Worm (Caenorhabditis elegans) whole organism, midembryonic: ENCODE results near the gene dhs-27.

Source experiments
- klf-2 ChIP-seq: fragments of 200-800 bp; sonication (Bioruptor generic); conservative IDR thresholded peaks from 2 replicates; pipeline ENCODE4 v1.3.6; 2022; ENCODE audit warnings: missing genetic modification reagents, missing genetic modification characterization, missing compliant biosample characterization
- med-1 ChIP-seq: sonication (generic microtip); optimal IDR thresholded peaks from 2 replicates; lab custom pipeline; 2017; ENCODE audit warnings: missing genetic modification characterization, mild to moderate bottlenecking, missing compliant biosample characterization, antibody characterized with exemption, missing genetic modification reagents; ENCODE audit not compliant: insufficient read depth
- ztf-29 ChIP-seq: fragments of 200-800 bp; sonication (Bioruptor generic); IDR thresholded peaks from 2 replicates; pipeline ENCODE4 v1.3.6; 2022; ENCODE audit warnings: missing genetic modification reagents, missing genetic modification characterization, missing compliant biosample characterization

DNA sequence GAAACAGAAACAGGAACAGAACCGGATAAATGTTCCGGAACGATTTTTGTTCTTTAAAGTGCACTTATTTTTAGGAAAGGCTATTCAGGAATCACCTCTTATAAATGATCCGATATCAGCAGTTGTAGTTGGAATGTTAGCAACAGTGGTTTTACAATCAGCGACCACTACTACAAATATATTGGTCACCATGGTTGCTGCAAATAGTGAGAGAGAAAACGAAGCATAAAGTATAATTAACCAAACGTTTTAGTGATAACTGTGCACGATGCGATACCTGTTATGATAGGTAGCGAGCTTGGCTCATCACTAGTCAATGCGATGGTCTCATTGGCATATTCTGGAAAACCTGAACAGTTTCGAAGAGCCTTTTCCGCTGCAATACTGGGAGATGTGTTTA, 45.1 kb downstream of the dhs-27 start:
- TF ChIP-seq ztf-29 (GFP tag; lab: Robert Waterston, UW): no peak
- TF ChIP-seq med-1 (GFP tag; lab: Kevin White, UChicago): no peak
- no peak for TF ChIP-seq klf-2 (GFP tag; lab: Robert Waterston, UW)
